Fruit fly (Drosophila melanogaster): ENCODE results near the gene Obp19a.

The Obp19a gene

DNA sequence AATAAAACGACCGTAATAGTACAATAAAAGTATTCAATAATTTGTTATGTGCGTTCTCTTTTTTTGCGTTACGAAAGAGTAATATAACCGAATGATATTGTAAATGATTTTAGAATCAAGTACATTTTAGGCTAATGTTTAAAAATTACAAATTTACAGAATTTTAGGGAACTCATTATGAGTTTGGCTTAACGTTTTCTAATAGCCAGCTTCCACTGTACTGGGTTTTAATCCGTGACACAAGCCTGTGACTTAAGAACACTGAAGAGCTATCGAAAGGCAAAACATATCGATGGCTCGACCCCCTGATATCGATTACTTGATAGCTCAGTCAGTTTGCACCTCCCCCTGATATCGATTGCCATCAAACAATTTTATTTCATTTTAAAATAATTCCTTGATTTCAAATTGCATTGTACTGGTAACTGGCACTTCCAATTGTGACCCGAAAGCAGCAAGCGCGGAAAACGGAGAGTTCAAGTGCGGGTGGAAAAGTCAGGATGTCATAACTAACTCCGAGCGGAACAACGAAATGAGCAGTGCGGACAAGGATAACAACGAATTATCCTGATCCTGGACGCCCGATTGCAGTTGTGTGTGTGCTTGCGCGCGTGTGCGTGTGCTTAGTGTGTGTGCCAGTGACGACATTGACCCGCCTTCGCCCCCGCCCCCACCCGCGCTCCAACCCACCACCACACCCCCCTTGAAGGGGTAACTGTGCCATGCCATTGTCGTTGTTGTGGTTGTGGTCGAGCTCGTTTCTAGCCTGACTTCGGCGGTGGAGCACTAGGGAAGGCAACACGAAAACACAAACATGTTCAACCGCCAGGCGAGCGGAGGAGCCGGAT lies 21.3 kb upstream of the Obp19a start, which contains the start of gene HERC2:
Gene HERC2 (plus strand): TSS at position 330 of the 848 bp plus-strand sequence.
- no peak for TF ChIP-seq Clk (GFP tag; optimal IDR thresholded peaks at IDR 0.05)
- peak; percentile 62 for TF ChIP-seq Hr96 (GFP tag; optimal IDR thresholded peaks at IDR 0.05)
- no peak for TF ChIP-seq CG14711 (tag; optimal IDR thresholded peaks at IDR 0.05)
- TF ChIP-seq toe (GFP tag; optimal IDR thresholded peaks at IDR 0.05), result peak; percentile 52
- TF ChIP-seq cic (GFP tag; optimal IDR thresholded peaks at IDR 0.05), result no peak
- no peak for TF ChIP-seq bab1 (GFP tag; optimal IDR thresholded peaks at IDR 0.05)
- TF ChIP-seq CG1620 (GFP tag; optimal IDR thresholded peaks at IDR 0.05), result peak; percentile 62
- no peak for TF ChIP-seq ovo (GFP tag; optimal IDR thresholded peaks at IDR 0.05)
- peak; percentile 10 for TF ChIP-seq pad (GFP tag; optimal IDR thresholded peaks at IDR 0.05)
- no peak for TF ChIP-seq CG33017 (tag; optimal IDR thresholded peaks at IDR 0.05)
- no peak for TF ChIP-seq CG11617 (GFP tag; optimal IDR thresholded peaks at IDR 0.05)
- TF ChIP-seq CG12768 (GFP tag; optimal IDR thresholded peaks at IDR 0.05), result no peak
- TF ChIP-seq Crg-1 (GFP tag; optimal IDR thresholded peaks at IDR 0.05), result no peak
- TF ChIP-seq CG5204 (GFP tag; optimal IDR thresholded peaks at IDR 0.05), result peak; percentile 44
- no peak for TF ChIP-seq cnc (optimal IDR thresholded peaks at IDR 0.05)
- no peak for TF ChIP-seq kay (GFP tag; ENCODE audit: borderline replicate concordance)
- TF ChIP-seq CG7101 (tag; optimal IDR thresholded peaks at IDR 0.05), result no peak
- no peak for TF ChIP-seq CG7045 (GFP tag; optimal IDR thresholded peaks at IDR 0.05)
- TF ChIP-seq tj (GFP tag; optimal IDR thresholded peaks at IDR 0.05), result no peak
- no peak for TF ChIP-seq Mnt (GFP tag; optimal IDR thresholded peaks at IDR 0.05)

DNA sequence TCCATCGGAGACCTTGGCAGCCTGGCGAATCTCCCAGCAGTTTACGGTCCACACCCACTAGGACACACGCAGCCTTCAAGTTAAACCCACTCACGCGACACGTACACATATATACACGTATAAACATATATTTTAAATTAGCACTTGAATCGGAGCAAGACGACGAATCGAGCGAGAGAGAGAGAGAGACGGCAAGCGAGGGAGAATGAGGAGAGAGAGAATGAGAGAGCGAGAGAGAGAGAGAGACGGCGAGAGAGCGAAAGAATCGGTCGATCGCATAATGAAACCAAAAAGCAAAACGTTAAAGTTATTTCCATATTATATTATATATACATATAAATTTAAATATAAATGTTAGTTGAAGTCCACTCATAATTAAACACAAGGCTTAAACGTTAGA lies 3.9 kb upstream of the Obp19a start:
- TF ChIP-seq Mnt (GFP tag; optimal IDR thresholded peaks at IDR 0.05) (no peak), CG14711 (tag; optimal IDR thresholded peaks at IDR 0.05) (no peak)

DNA sequence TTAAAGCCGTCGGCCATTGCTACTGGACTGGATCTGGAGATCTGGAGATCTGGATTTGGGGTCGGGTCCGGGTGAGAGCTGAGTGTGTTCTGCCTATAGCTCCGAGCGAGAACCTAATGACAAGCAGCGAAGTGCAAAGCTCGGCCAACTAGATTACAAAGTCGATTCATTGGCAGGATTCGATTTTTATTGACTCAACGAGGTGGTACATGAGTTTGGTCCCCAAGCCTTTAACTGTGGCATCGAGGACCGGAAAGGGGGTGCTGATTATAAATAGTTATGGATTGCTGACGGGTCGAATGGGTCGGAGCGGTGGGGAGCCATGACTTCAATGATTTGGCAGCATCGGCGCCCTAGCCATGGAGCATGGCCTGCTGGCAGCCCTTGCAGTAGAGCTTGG lies 2.1 kb upstream of the Obp19a start, which contains the start of gene CG15459:
Gene CG15459 (minus strand): TSS at position 101 of the 400 bp plus-strand sequence.
- TF ChIP-seq toe (GFP tag; optimal IDR thresholded peaks at IDR 0.05), result no peak
- no peak for TF ChIP-seq CG33017 (tag; optimal IDR thresholded peaks at IDR 0.05)
- no peak for TF ChIP-seq ovo (GFP tag; optimal IDR thresholded peaks at IDR 0.05)
- TF ChIP-seq kay (GFP tag; ENCODE audit: borderline replicate concordance), result no peak
- no peak for TF ChIP-seq CG7101 (tag; optimal IDR thresholded peaks at IDR 0.05)
- no peak for TF ChIP-seq pad (GFP tag; optimal IDR thresholded peaks at IDR 0.05)
- TF ChIP-seq Mnt (GFP tag; optimal IDR thresholded peaks at IDR 0.05), result no peak
- TF ChIP-seq Clk (GFP tag; optimal IDR thresholded peaks at IDR 0.05), result no peak
- no peak for TF ChIP-seq CG5204 (GFP tag; optimal IDR thresholded peaks at IDR 0.05)
- no peak for TF ChIP-seq Hr96 (GFP tag; optimal IDR thresholded peaks at IDR 0.05)
- no peak for TF ChIP-seq cic (GFP tag; optimal IDR thresholded peaks at IDR 0.05)
- no peak for TF ChIP-seq tj (GFP tag; optimal IDR thresholded peaks at IDR 0.05)
- TF ChIP-seq CG1620 (GFP tag; optimal IDR thresholded peaks at IDR 0.05), result no peak
- TF ChIP-seq CG11617 (GFP tag; optimal IDR thresholded peaks at IDR 0.05), result no peak

DNA sequence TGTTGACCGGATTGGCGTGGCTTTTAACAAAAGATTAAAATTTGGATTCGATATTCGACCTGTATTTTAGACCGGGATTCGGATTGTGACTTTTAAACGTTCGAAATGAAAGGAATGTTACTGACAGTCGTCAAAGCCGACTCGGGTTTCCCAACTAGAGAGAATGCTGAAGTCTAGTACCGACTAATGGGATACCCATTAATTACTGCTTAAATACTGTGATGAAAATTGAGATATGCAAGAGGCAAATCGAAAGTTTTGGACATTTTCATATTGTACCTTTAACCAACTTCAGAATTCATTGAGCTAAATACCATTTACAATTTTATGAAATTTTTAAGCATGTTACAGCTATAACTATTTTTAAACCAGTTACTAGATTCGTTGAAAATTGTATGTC lies 1.4 kb upstream of the Obp19a start, which contains the start of gene CG15458:
Gene CG15458 (minus strand): TSS at position 101 of the 400 bp plus-strand sequence.
- TF ChIP-seq cnc (optimal IDR thresholded peaks at IDR 0.05) (no peak), bab1 (GFP tag; optimal IDR thresholded peaks at IDR 0.05) (no peak), toe (GFP tag; optimal IDR thresholded peaks at IDR 0.05) (no peak), Hr96 (GFP tag; optimal IDR thresholded peaks at IDR 0.05) (no peak), tj (GFP tag; optimal IDR thresholded peaks at IDR 0.05) (no peak), CG5204 (GFP tag; optimal IDR thresholded peaks at IDR 0.05) (no peak), Clk (GFP tag; optimal IDR thresholded peaks at IDR 0.05) (no peak), CG11617 (GFP tag; optimal IDR thresholded peaks at IDR 0.05) (no peak)

- no peak for TF ChIP-seq CG7045 (GFP tag; optimal IDR thresholded peaks at IDR 0.05)
- TF ChIP-seq Crg-1 (GFP tag; optimal IDR thresholded peaks at IDR 0.05), result no peak
- TF ChIP-seq pad (GFP tag; optimal IDR thresholded peaks at IDR 0.05), result no peak
- TF ChIP-seq CG12768 (GFP tag; optimal IDR thresholded peaks at IDR 0.05), result no peak
- no peak for TF ChIP-seq CG11617 (GFP tag; optimal IDR thresholded peaks at IDR 0.05)
- no peak for TF ChIP-seq CG14711 (tag; optimal IDR thresholded peaks at IDR 0.05)
- TF ChIP-seq Mnt (GFP tag; optimal IDR thresholded peaks at IDR 0.05), result no peak
- TF ChIP-seq cic (GFP tag; optimal IDR thresholded peaks at IDR 0.05), result no peak
- TF ChIP-seq Clk (GFP tag; optimal IDR thresholded peaks at IDR 0.05), result no peak
- TF ChIP-seq kay (GFP tag; ENCODE audit: borderline replicate concordance), result no peak
- TF ChIP-seq cnc (optimal IDR thresholded peaks at IDR 0.05), result no peak
- no peak for TF ChIP-seq toe (GFP tag; optimal IDR thresholded peaks at IDR 0.05)
- TF ChIP-seq bab1 (GFP tag; optimal IDR thresholded peaks at IDR 0.05), result no peak
These were observed 889 bp downstream of the Obp19a start, which contains the start of gene Obp19b for dm6 chrX:20416433-20416832. Gene Obp19b, plus strand, starts transcription at chrX:20416733.

dm6 chrX:20418864-20419263 lies 3.3 kb downstream of the Obp19a start, which contains the start of gene Obp19c:
Gene Obp19c, minus strand, starts transcription at chrX:20418964.
- TF ChIP-seq tj (GFP tag; optimal IDR thresholded peaks at IDR 0.05), result peak; percentile 3
- no peak for TF ChIP-seq CG7045 (GFP tag; optimal IDR thresholded peaks at IDR 0.05)

dm6 chrX:20419313-20419712 lies 3.8 kb downstream of the Obp19a start, which contains the start of gene Obp19d:
Gene Obp19d, plus strand, starts transcription at chrX:20419613.
- TF ChIP-seq CG12768 (GFP tag; optimal IDR thresholded peaks at IDR 0.05) (no peak), CG7045 (GFP tag; optimal IDR thresholded peaks at IDR 0.05) (no peak), pad (GFP tag; optimal IDR thresholded peaks at IDR 0.05) (no peak), CG1620 (GFP tag; optimal IDR thresholded peaks at IDR 0.05) (no peak), Mnt (GFP tag; optimal IDR thresholded peaks at IDR 0.05) (no peak), bab1 (GFP tag; optimal IDR thresholded peaks at IDR 0.05) (no peak), kay (GFP tag; ENCODE audit: borderline replicate concordance) (no peak)
